Fruit fly (Drosophila melanogaster) whole organism, wandering third instar larva: ENCODE measurements around the gene CG10089.

ENCODE experiments used
- dmrt93B ChIP-seq: fragments of 200-800 bp; sonication (Bioruptor generic); optimal IDR thresholded peaks from 2 replicates; lab custom pipeline; 2018; ENCODE audit warnings: missing biosample characterization, mild to moderate bottlenecking, missing genetic modification characterization
- h ChIP-seq: fragments of 200-800 bp; sonication (Bioruptor generic); optimal IDR thresholded peaks from 3 replicates; lab custom pipeline; 2016; ENCODE audit warnings: missing biosample characterization, mild to moderate bottlenecking, missing genetic modification characterization
- sage ChIP-seq: fragments of 200-800 bp; sonication (Bioruptor generic); optimal IDR thresholded peaks from 2 replicates; lab custom pipeline; 2016; ENCODE audit warnings: missing biosample characterization, mild to moderate bottlenecking, missing genetic modification characterization
- woc ChIP-seq: sonication (Bioruptor generic); optimal IDR thresholded peaks from 2 replicates; lab custom pipeline; 2016; ENCODE audit warnings: missing biosample characterization, mild to moderate bottlenecking, missing genetic modification characterization

- TF ChIP-seq sage (GFP tag; lab: Kevin White, UChicago): no peak
- no peak for TF ChIP-seq h (GFP tag; lab: Kevin White, UChicago)
- TF ChIP-seq woc (GFP tag; lab: Kevin White, UChicago): no peak
- no peak for TF ChIP-seq dmrt93B (GFP tag; lab: Kevin White, UChicago)
Measured at dm6 chr3L:13499531-13499930, 24.9 kb upstream of the CG10089 start.
